Fruit fly (Drosophila melanogaster): ENCODE measurements around the gene Dyro.

The Dyro gene

dm6 chr3L:11296150-11296800, 556 bp upstream of the Dyro start (continued):
- TF ChIP-seq lmd (GFP tag; IDR thresholded peaks at IDR 0.05) (peak; percentile 83), Dbx (GFP tag; IDR thresholded peaks at IDR 0.05) (peak; percentile 72), sna (GFP tag; IDR thresholded peaks at IDR 0.05; ENCODE audit: partially characterized antibody) (no peak), Neu2 (GFP tag; optimal IDR thresholded peaks at IDR 0.05; ENCODE audit: borderline replicate concordance) (no peak), esg (GFP tag; conservative IDR thresholded peaks at IDR 0.05) (peak; percentile 80), PHDP (tag; optimal IDR thresholded peaks at IDR 0.05) (peak; percentile 87), H15 (GFP tag; IDR thresholded peaks at IDR 0.05) (peak; percentile 74), Sox100B (GFP tag; optimal IDR thresholded peaks at IDR 0.05) (peak; percentile 97), ab (GFP tag; optimal IDR thresholded peaks at IDR 0.05) (peak; percentile 53), CG4404 (GFP tag; IDR thresholded peaks at IDR 0.05) (no peak; the same call in 1 of the 2 replicates), CG10209 (GFP tag; optimal IDR thresholded peaks at IDR 0.05) (peak; percentile 94), CG34422 (GFP tag; IDR thresholded peaks at IDR 0.05) (peak; percentile 82), unpg (GFP tag; optimal IDR thresholded peaks at IDR 0.05) (peak; percentile 86), CG2875 (GFP tag; optimal IDR thresholded peaks at IDR 0.05) (peak; percentile 86), Kr (GFP tag; optimal IDR thresholded peaks at IDR 0.05) (no peak), sc (optimal IDR thresholded peaks at IDR 0.05) (no peak), sc (GFP tag; optimal IDR thresholded peaks at IDR 0.05) (peak; percentile 91), HmgD (GFP tag; optimal IDR thresholded peaks at IDR 0.05) (no peak), Hmx (GFP tag; optimal IDR thresholded peaks at IDR 0.05) (peak; percentile 56), MTF-1 (GFP tag; optimal IDR thresholded peaks at IDR 0.05; ENCODE audit: borderline replicate concordance) (peak; percentile 1), en (GFP tag; optimal IDR thresholded peaks at IDR 0.05) (no peak), CG12769 (tag; optimal IDR thresholded peaks at IDR 0.05) (peak; percentile 14), Sox102F (GFP tag; optimal IDR thresholded peaks at IDR 0.05) (peak; percentile 93), CG31441 (GFP tag; IDR thresholded peaks at IDR 0.05) (peak; percentile 97), CG8281 (tag; optimal IDR thresholded peaks at IDR 0.05) (peak; percentile 69), CG11695 (GFP tag; IDR thresholded peaks at IDR 0.05) (peak; percentile 90), CG4328 (GFP tag; optimal IDR thresholded peaks at IDR 0.05) (peak; percentile 86), gsb (GFP tag; IDR thresholded peaks at IDR 0.05) (peak; percentile 54), CG4617 (GFP tag; optimal IDR thresholded peaks at IDR 0.05; ENCODE audit: borderline replicate concordance) (no peak), ara (GFP tag; IDR thresholded peaks at IDR 0.05) (peak; percentile 70; the same call in 1 of the 2 replicates), pros (GFP tag; optimal IDR thresholded peaks at IDR 0.05) (no peak), CG10431 (GFP tag; optimal IDR thresholded peaks at IDR 0.05) (peak; percentile 88), CG17328 (GFP tag; IDR thresholded peaks at IDR 0.05) (peak; percentile 84), sens-2 (GFP tag; IDR thresholded peaks at IDR 0.05) (peak; percentile 49; the same call in 1 of the 2 replicates), jing (GFP tag; optimal IDR thresholded peaks at IDR 0.05) (peak; percentile 62), CG17829 (tag; optimal IDR thresholded peaks at IDR 0.05) (peak; percentile 90), CG12942 (GFP tag; optimal IDR thresholded peaks at IDR 0.05) (peak; percentile 71), Sin3A (optimal IDR thresholded peaks at IDR 0.05) (no peak), dm (GFP tag; optimal IDR thresholded peaks at IDR 0.05) (peak; percentile 66), CG33213 (GFP tag; optimal IDR thresholded peaks at IDR 0.05) (peak; percentile 36), Hr39 (optimal IDR thresholded peaks at IDR 0.05) (no peak), otp (GFP tag; IDR thresholded peaks at IDR 0.05) (peak; percentile 78), sob (GFP tag; IDR thresholded peaks at IDR 0.05) (peak; percentile 44; the same call in 1 of the 2 replicates), HLH4C (GFP tag; IDR thresholded peaks at IDR 0.05; ENCODE audit: partially characterized antibody) (no peak), schlank (tag; optimal IDR thresholded peaks at IDR 0.05) (no peak), NK7.1 (GFP tag; optimal IDR thresholded peaks at IDR 0.05) (peak; percentile 57), caup (GFP tag; optimal IDR thresholded peaks at IDR 0.05; ENCODE audit: severe bottlenecking) (peak; percentile 78), hkb (optimal IDR thresholded peaks at IDR 0.05) (no peak), hkb (GFP tag; IDR thresholded peaks at IDR 0.05) (peak; percentile 77), CG12659 (GFP tag; optimal IDR thresholded peaks at IDR 0.05) (peak; percentile 96)

Data from whole organism, embryonic.